Worm (Caenorhabditis elegans): ENCODE data around the gene rexd-1.

ce11 chrIII:1887354-1887753 is 53.0 kb downstream of the rexd-1 start, which contains the start of gene B0524.3:
- TF ChIP-seq nhr-90 (tag; optimal IDR thresholded peaks at IDR 0.05; ENCODE audit: poor library complexity), result no peak
- TF ChIP-seq ztf-4 (tag; optimal IDR thresholded peaks at IDR 0.05), result no peak

All from whole organism, L1 larva.